Fruit fly (Drosophila melanogaster): Measurements from ENCODE around the gene S6k.
A peak's percentile ranks its signal among the peaks of the same experiment; 100 is the strongest.

Gene S6k

dm6 chr3L:5835431-5835830, 24.7 kb upstream of the S6k start:
- TF ChIP-seq cg (GFP tag; optimal IDR thresholded peaks at IDR 0.05) (peak; percentile 25), lola (GFP tag; optimal IDR thresholded peaks at IDR 0.05) (no peak)

- TF ChIP-seq Ets65A (GFP tag) = peak; percentile 54
- TF ChIP-seq CG15479 (GFP tag; optimal IDR thresholded peaks at IDR 0.05) = peak; percentile 74
- no peak for TF ChIP-seq disco-r (GFP tag; optimal IDR thresholded peaks at IDR 0.05)
Measured at dm6 chr3L:5834798-5835197, 24.1 kb upstream of the S6k start.

- TF ChIP-seq fd3F (GFP tag; optimal IDR thresholded peaks at IDR 0.05) = no peak
- no peak for TF ChIP-seq pnt (GFP tag; optimal IDR thresholded peaks at IDR 0.05)
- no peak for TF ChIP-seq al (GFP tag; IDR thresholded peaks at IDR 0.05)
- no peak for TF ChIP-seq CG4404 (GFP tag; IDR thresholded peaks at IDR 0.05)
- no peak for TF ChIP-seq gsb-n (tag; optimal IDR thresholded peaks at IDR 0.05)
- TF ChIP-seq sens (GFP tag) = peak; percentile 63
- no peak for TF ChIP-seq CG10565 (GFP tag; optimal IDR thresholded peaks at IDR 0.05)
- TF ChIP-seq bigmax (GFP tag; optimal IDR thresholded peaks at IDR 0.05) = no peak
- TF ChIP-seq yki (optimal IDR thresholded peaks at IDR 0.05) = no peak
- TF ChIP-seq chif (GFP tag; optimal IDR thresholded peaks at IDR 0.05) = peak; percentile 39 to 42
- TF ChIP-seq gfzf (GFP tag; optimal IDR thresholded peaks at IDR 0.05) = no peak
- TF ChIP-seq Med (GFP tag) = peak; percentile 70
- TF ChIP-seq Dip3 (GFP tag; optimal IDR thresholded peaks at IDR 0.05) = no peak
- no peak for TF ChIP-seq CG18476 (GFP tag; optimal IDR thresholded peaks at IDR 0.05)
- TF ChIP-seq HmgZ (tag; optimal IDR thresholded peaks at IDR 0.05) = no peak
- no peak for TF ChIP-seq CG15696 (tag; optimal IDR thresholded peaks at IDR 0.05)
- TF ChIP-seq fd64A (GFP tag; optimal IDR thresholded peaks at IDR 0.05) = no peak
- no peak for TF ChIP-seq sim (GFP tag; IDR thresholded peaks at IDR 0.05)
- TF ChIP-seq toy (GFP tag; IDR thresholded peaks at IDR 0.05) = no peak
- TF ChIP-seq fu2 (GFP tag; optimal IDR thresholded peaks at IDR 0.05) = no peak
- no peak for TF ChIP-seq CoRest (tag; optimal IDR thresholded peaks at IDR 0.05)
- peak; percentile 28 for TF ChIP-seq CG30431 (GFP tag; optimal IDR thresholded peaks at IDR 0.05)
- no peak for TF ChIP-seq bcd (GFP tag; optimal IDR thresholded peaks at IDR 0.05)
- TF ChIP-seq jing (GFP tag; optimal IDR thresholded peaks at IDR 0.05) = no peak
- TF ChIP-seq wek (GFP tag; optimal IDR thresholded peaks at IDR 0.05) = no peak
- TF ChIP-seq CG9609 (GFP tag; optimal IDR thresholded peaks at IDR 0.05) = peak; percentile 17
- peak; percentile 32; the same call in 1 of the 2 replicates for TF ChIP-seq CG6689 (GFP tag; IDR thresholded peaks at IDR 0.05)
- TF ChIP-seq CG13424 (tag; optimal IDR thresholded peaks at IDR 0.05) = no peak
- TF ChIP-seq CG4424 (GFP tag; optimal IDR thresholded peaks at IDR 0.05) = no peak
- TF ChIP-seq bsh (GFP tag; optimal IDR thresholded peaks at IDR 0.05) = peak; percentile 58 to 79
- no peak for TF ChIP-seq CG15514 (GFP tag; optimal IDR thresholded peaks at IDR 0.05)
- no peak for TF ChIP-seq E2f1 (GFP tag; IDR thresholded peaks at IDR 0.05)
- TF ChIP-seq kah (GFP tag; optimal IDR thresholded peaks at IDR 0.05) = no peak
- TF ChIP-seq Poxn (GFP tag; IDR thresholded peaks at IDR 0.05) = no peak
- no peak for TF ChIP-seq Opbp (GFP tag; IDR thresholded peaks at IDR 0.05; ENCODE audit: partially characterized antibody)
- TF ChIP-seq CG9876 (GFP tag; optimal IDR thresholded peaks at IDR 0.05) = no peak
- TF ChIP-seq CG17912 (GFP tag; optimal IDR thresholded peaks at IDR 0.05) = no peak
- no peak for TF ChIP-seq CG34376 (GFP tag; optimal IDR thresholded peaks at IDR 0.05)
- TF ChIP-seq CG5245 (GFP tag; optimal IDR thresholded peaks at IDR 0.05) = no peak
- TF ChIP-seq MTF-1 (GFP tag; optimal IDR thresholded peaks at IDR 0.05; ENCODE audit: borderline replicate concordance) = no peak
- no peak for TF ChIP-seq wdn (GFP tag; IDR thresholded peaks at IDR 0.05)
- no peak for TF ChIP-seq CG2199 (GFP tag; IDR thresholded peaks at IDR 0.05)
- no peak for TF ChIP-seq Mad (GFP tag; optimal IDR thresholded peaks at IDR 0.05)
- TF ChIP-seq odd (GFP tag; optimal IDR thresholded peaks at IDR 0.05) = no peak
Measured at dm6 chr3L:5834245-5834644, 23.5 kb upstream of the S6k start.

Data from whole organism, embryonic.